Fruit fly (Drosophila melanogaster) whole organism: Measurements from ENCODE around the gene Aasdh.

Source experiments
- CG8478 ChIP-seq: fragments of >200 bp; optimal IDR thresholded peaks from 2 replicates; lab custom pipeline; 2018; ENCODE audit warnings: inconsistent platforms
- Dll ChIP-seq: fragments of >200 bp; optimal IDR thresholded peaks from 2 replicates; lab custom pipeline; 2017
- EcR ChIP-seq, 2 experiments: fragments of >200 bp; optimal IDR thresholded peaks; 2 replicates each; lab custom pipeline; 2017; ENCODE audit warnings: missing biosample characterization in 2 of 2, missing genetic modification characterization in 2 of 2, missing genetic modification reagents in 2 of 2
- pan ChIP-seq: fragments of >200 bp; optimal IDR thresholded peaks from 2 replicates; lab custom pipeline; 2017
- psq ChIP-seq: fragments of >200 bp; optimal IDR thresholded peaks from 2 replicates; lab custom pipeline; 2017
- usp ChIP-seq: fragments of >200 bp; optimal IDR thresholded peaks from 2 replicates; lab custom pipeline; 2017; ENCODE audit warnings: missing biosample characterization, missing genetic modification characterization, mixed read lengths

Aasdh gene

dm6 chr2L:8437176-8437575, 12.2 kb downstream of the Aasdh start, which contains the start of the genes D12 and Chrac-14:
TSS of gene D12 (minus strand) at chr2L:8437365.
TSS of gene Chrac-14 (plus strand) at chr2L:8437405.
- TF ChIP-seq CG8478 (lab: Kevin White, UChicago) (no peak), Dll (lab: Kevin White, UChicago) (no peak), psq (lab: Kevin White, UChicago) (no peak), pan (no peak), usp (no peak), EcR (GFP tag; optimal IDR thresholded peaks at IDR 0.05; lab: Kevin White, UChicago) (no peak)

- TF ChIP-seq EcR (GFP tag; optimal IDR thresholded peaks at IDR 0.05; lab: Kevin White, UChicago) (no peak), usp (no peak), CG8478 (lab: Kevin White, UChicago) (no peak), Dll (lab: Kevin White, UChicago) (no peak), pan (no peak), psq (lab: Kevin White, UChicago) (no peak)
Measured at dm6 chr2L:8433512-8433911, 15.9 kb downstream of the Aasdh start, which contains the start of gene grk. TSS of gene grk (minus strand) at chr2L:8433598.

- TF ChIP-seq CG8478 (lab: Kevin White, UChicago) = no peak
Measured at dm6 chr2L:8432130-8432529, 17.2 kb downstream of the Aasdh start.

dm6 chr2L:8426801-8427200, 22.6 kb downstream of the Aasdh start:
- TF ChIP-seq psq (lab: Kevin White, UChicago) = no peak
- no peak for TF ChIP-seq pan
- TF ChIP-seq EcR (GFP tag; optimal IDR thresholded peaks at IDR 0.05; lab: Kevin White, UChicago) = no peak
- no peak for TF ChIP-seq Dll (lab: Kevin White, UChicago)
- TF ChIP-seq CG8478 (lab: Kevin White, UChicago) = no peak

- no peak for TF ChIP-seq pan
- TF ChIP-seq EcR (GFP tag; optimal IDR thresholded peaks at IDR 0.05; lab: Kevin White, UChicago) = no peak
- TF ChIP-seq usp = no peak
- no peak for TF ChIP-seq CG8478 (lab: Kevin White, UChicago)
- no peak for TF ChIP-seq Dll (lab: Kevin White, UChicago)
- TF ChIP-seq psq (lab: Kevin White, UChicago) = no peak
Measured at dm6 chr2L:8425962-8426759, 23.2 kb downstream of the Aasdh start.

- TF ChIP-seq Dll (lab: Kevin White, UChicago) (no peak), EcR (GFP tag; optimal IDR thresholded peaks at IDR 0.05; lab: Kevin White, UChicago) (peak in 1 of 2 experiments; percentile 20)
Measured at dm6 chr2L:8425212-8425611, 24.2 kb downstream of the Aasdh start.

- TF ChIP-seq CG8478 (lab: Kevin White, UChicago) (no peak), usp (no peak)
Measured at dm6 chr2L:8424662-8425208, 24.6 kb downstream of the Aasdh start.

- no peak for TF ChIP-seq pan
- TF ChIP-seq EcR (GFP tag; optimal IDR thresholded peaks at IDR 0.05; lab: Kevin White, UChicago) = peak in 1 of 2 experiments; percentile 1
- TF ChIP-seq psq (lab: Kevin White, UChicago) = no peak
- no peak for TF ChIP-seq usp
Measured at dm6 chr2L:8424090-8424470, 25.3 kb downstream of the Aasdh start.

- TF ChIP-seq Dll (lab: Kevin White, UChicago) = no peak
- TF ChIP-seq psq (lab: Kevin White, UChicago) = no peak
- TF ChIP-seq usp = no peak
- TF ChIP-seq CG8478 (lab: Kevin White, UChicago) = no peak
- no peak for TF ChIP-seq pan
- TF ChIP-seq EcR (GFP tag; optimal IDR thresholded peaks at IDR 0.05; lab: Kevin White, UChicago) = no peak
Measured at dm6 chr2L:8423460-8424089, 25.8 kb downstream of the Aasdh start.

- no peak for TF ChIP-seq usp
- no peak for TF ChIP-seq psq (lab: Kevin White, UChicago)
- no peak for TF ChIP-seq pan
- no peak for TF ChIP-seq Dll (lab: Kevin White, UChicago)
- no peak for TF ChIP-seq EcR (GFP tag; optimal IDR thresholded peaks at IDR 0.05; lab: Kevin White, UChicago)
- no peak for TF ChIP-seq CG8478 (lab: Kevin White, UChicago)
Measured at dm6 chr2L:8423047-8423446, 26.3 kb downstream of the Aasdh start.

- TF ChIP-seq Dll (lab: Kevin White, UChicago) = no peak
- TF ChIP-seq pan = no peak
- TF ChIP-seq psq (lab: Kevin White, UChicago) = no peak
- TF ChIP-seq CG8478 (lab: Kevin White, UChicago) = no peak
- TF ChIP-seq usp = no peak
- TF ChIP-seq EcR (GFP tag; optimal IDR thresholded peaks at IDR 0.05; lab: Kevin White, UChicago) = no peak
Measured at dm6 chr2L:8421717-8422116, 27.7 kb downstream of the Aasdh start.

dm6 chr2L:8420259-8420930, 29.0 kb downstream of the Aasdh start:
- TF ChIP-seq pan = peak; percentile 58
- TF ChIP-seq usp = no peak
- TF ChIP-seq Dll (lab: Kevin White, UChicago) = no peak
- TF ChIP-seq CG8478 (lab: Kevin White, UChicago) = no peak
- TF ChIP-seq EcR (GFP tag; optimal IDR thresholded peaks at IDR 0.05; lab: Kevin White, UChicago) = no peak
- TF ChIP-seq psq (lab: Kevin White, UChicago) = no peak
